Worm (Caenorhabditis elegans): ENCODE results near the gene B0284.3.

B0284.3 gene

ce11 chrIII:4379717-4380116, at the start of gene B0284.3:
TSS of gene B0284.3 (minus strand) at chrIII:4379817.
- TF ChIP-seq unc-62 (GFP tag; optimal IDR thresholded peaks at IDR 0.05), result no peak

ce11 chrIII:4429402-4429801, 49.8 kb upstream of the B0284.3 start, which contains the start of gene C28A5.6:
TSS of gene C28A5.6 (minus strand) at chrIII:4429502.
- no peak for TF ChIP-seq unc-62 (GFP tag; optimal IDR thresholded peaks at IDR 0.05)

- TF ChIP-seq unc-62 (GFP tag; optimal IDR thresholded peaks at IDR 0.05), result no peak
These were observed 49.2 kb upstream of the B0284.3 start for ce11 chrIII:4428797-4429196.

- no peak for TF ChIP-seq unc-62 (GFP tag; optimal IDR thresholded peaks at IDR 0.05)
These were observed 39.7 kb upstream of the B0284.3 start, which contains the start of the genes R07E5.7 and cku-80 for ce11 chrIII:4419117-4419978. TSS of gene R07E5.7 (minus strand) at chrIII:4419167. TSS of gene cku-80 (plus strand) at chrIII:4419848.

ce11 chrIII:4417956-4418355, 38.3 kb upstream of the B0284.3 start, which contains the start of the genes R07E5.19 and pdcd-2:
TSS of gene R07E5.19 (minus strand) at chrIII:4418056.
TSS of gene pdcd-2 (minus strand) at chrIII:4418057.
- TF ChIP-seq unc-62 (GFP tag; optimal IDR thresholded peaks at IDR 0.05), result no peak

- no peak for TF ChIP-seq unc-62 (GFP tag; optimal IDR thresholded peaks at IDR 0.05)
These were observed 35.5 kb upstream of the B0284.3 start, which contains the start of gene R07E5.11 for ce11 chrIII:4415135-4415534. TSS of gene R07E5.11 (minus strand) at chrIII:4415235.

- no peak for TF ChIP-seq unc-62 (GFP tag; optimal IDR thresholded peaks at IDR 0.05)
These were observed 33.5 kb upstream of the B0284.3 start, which contains the start of gene mpc-1 for ce11 chrIII:4413099-4413498. TSS of gene mpc-1 (plus strand) at chrIII:4413457.

ce11 chrIII:4412108-4413009, 32.7 kb upstream of the B0284.3 start:
- TF ChIP-seq unc-62 (GFP tag; optimal IDR thresholded peaks at IDR 0.05), result no peak

- no peak for TF ChIP-seq unc-62 (GFP tag; optimal IDR thresholded peaks at IDR 0.05)
These were observed 28.6 kb upstream of the B0284.3 start, which contains the start of gene gpch-1 for ce11 chrIII:4408251-4408650. TSS of gene gpch-1 (plus strand) at chrIII:4408551.

ce11 chrIII:4407144-4407543, 27.5 kb upstream of the B0284.3 start, which contains the start of gene prdx-3:
TSS of gene prdx-3 (plus strand) at chrIII:4407444.
- no peak for TF ChIP-seq unc-62 (GFP tag; optimal IDR thresholded peaks at IDR 0.05)

- no peak for TF ChIP-seq unc-62 (GFP tag; optimal IDR thresholded peaks at IDR 0.05)
These were observed 26.4 kb upstream of the B0284.3 start, which contains the start of gene rnp-4 for ce11 chrIII:4405986-4406385. TSS of gene rnp-4 (plus strand) at chrIII:4406286.

- no peak for TF ChIP-seq unc-62 (GFP tag; optimal IDR thresholded peaks at IDR 0.05)
These were observed 24.8 kb upstream of the B0284.3 start, which contains the start of the genes R07E5.17 and snfc-5 for ce11 chrIII:4404339-4404836. TSS of gene R07E5.17 (minus strand) at chrIII:4404436. TSS of gene snfc-5 (plus strand) at chrIII:4404786.

ce11 chrIII:4401142-4401541, 21.5 kb upstream of the B0284.3 start, which contains the start of gene R07E5.15:
TSS of gene R07E5.15 (plus strand) at chrIII:4401442.
- no peak for TF ChIP-seq unc-62 (GFP tag; optimal IDR thresholded peaks at IDR 0.05)

ce11 chrIII:4398463-4398862, 18.8 kb upstream of the B0284.3 start, which contains the start of gene R07E5.6:
TSS of gene R07E5.6 (plus strand) at chrIII:4398763.
- no peak for TF ChIP-seq unc-62 (GFP tag; optimal IDR thresholded peaks at IDR 0.05)

- no peak for TF ChIP-seq unc-62 (GFP tag; optimal IDR thresholded peaks at IDR 0.05)
These were observed 17.5 kb upstream of the B0284.3 start, which contains the start of gene R07E5.5 for ce11 chrIII:4397115-4397514. TSS of gene R07E5.5 (plus strand) at chrIII:4397415.

Measured in whole organism, dauer.